Fruit fly (Drosophila melanogaster): ENCODE measurements around the gene AdamTS-B.
A peak's percentile ranks its signal among the peaks of the same experiment; 100 is the strongest.

AdamTS-B gene

dm6 chrX:5714786-5715185, 16.4 kb downstream of the AdamTS-B start:
- TF ChIP-seq Elba2 (GFP tag; optimal IDR thresholded peaks at IDR 0.05): no peak
- no peak for TF ChIP-seq CG43689 (GFP tag; IDR thresholded peaks at IDR 0.05)
- TF ChIP-seq Hr39 (optimal IDR thresholded peaks at IDR 0.05): no peak
- TF ChIP-seq nom (GFP tag; optimal IDR thresholded peaks at IDR 0.05): no peak

dm6 chrX:5715455-5716227, 17.3 kb downstream of the AdamTS-B start:
- TF ChIP-seq Atf6 (GFP tag; IDR thresholded peaks at IDR 0.05): 0 out of 2 replicates have a peak, but pooled peaks have one; percentile 7
- no peak for TF ChIP-seq CG8290 (GFP tag; optimal IDR thresholded peaks at IDR 0.05)
- TF ChIP-seq CG8290 (tag; optimal IDR thresholded peaks at IDR 0.05): peak in 1 of 2 experiments; percentile 23
- no peak for TF ChIP-seq CG12236 (GFP tag; optimal IDR thresholded peaks at IDR 0.05)
- no peak for TF ChIP-seq CG18764 (GFP tag; optimal IDR thresholded peaks at IDR 0.05)
- no peak for TF ChIP-seq unpg (GFP tag; optimal IDR thresholded peaks at IDR 0.05)
- no peak for TF ChIP-seq ken (GFP tag; IDR thresholded peaks at IDR 0.05)
- no peak for TF ChIP-seq cas (GFP tag; IDR thresholded peaks at IDR 0.05)
- TF ChIP-seq luna (GFP tag; optimal IDR thresholded peaks at IDR 0.05): no peak
- TF ChIP-seq gfzf (GFP tag; optimal IDR thresholded peaks at IDR 0.05): no peak
- no peak for TF ChIP-seq disco-r (GFP tag; optimal IDR thresholded peaks at IDR 0.05)
- no peak for TF ChIP-seq Blimp-1 (GFP tag; optimal IDR thresholded peaks at IDR 0.05)
- no peak for TF ChIP-seq CG12071 (GFP tag; optimal IDR thresholded peaks at IDR 0.05)
- TF ChIP-seq CG10366 (GFP tag; IDR thresholded peaks at IDR 0.05): no peak
- no peak for TF ChIP-seq Dref (GFP tag; IDR thresholded peaks at IDR 0.05)
- TF ChIP-seq jing (GFP tag; optimal IDR thresholded peaks at IDR 0.05): no peak
- no peak for TF ChIP-seq CG6765 (GFP tag; optimal IDR thresholded peaks at IDR 0.05)
- no peak for TF ChIP-seq Gug (GFP tag; IDR thresholded peaks at IDR 0.05)
- no peak for TF ChIP-seq CG2889 (GFP tag; IDR thresholded peaks at IDR 0.05)
- TF ChIP-seq Bdp1 (GFP tag; optimal IDR thresholded peaks at IDR 0.05): no peak
- no peak for TF ChIP-seq gro (GFP tag; optimal IDR thresholded peaks at IDR 0.05)
- peak; percentile 73 for TF ChIP-seq sens (GFP tag)
- TF ChIP-seq CG10267 (tag; optimal IDR thresholded peaks at IDR 0.05): no peak
- TF ChIP-seq grn (GFP tag; optimal IDR thresholded peaks at IDR 0.05): no peak
- peak; percentile 25 for TF ChIP-seq CG3065 (GFP tag; optimal IDR thresholded peaks at IDR 0.05)
- no peak for TF ChIP-seq MBD-R2 (GFP tag; IDR thresholded peaks at IDR 0.05)
- no peak for TF ChIP-seq Asciz (GFP tag; optimal IDR thresholded peaks at IDR 0.05)
- TF ChIP-seq dmrt11E (tag; optimal IDR thresholded peaks at IDR 0.05): no peak
- no peak for TF ChIP-seq Xbp1 (GFP tag; optimal IDR thresholded peaks at IDR 0.05)
- TF ChIP-seq schlank (tag; optimal IDR thresholded peaks at IDR 0.05): no peak
- no peak for TF ChIP-seq fu2 (GFP tag; optimal IDR thresholded peaks at IDR 0.05)
- TF ChIP-seq peb (GFP tag; IDR thresholded peaks at IDR 0.05): no peak
- no peak for TF ChIP-seq Hr3 (GFP tag; optimal IDR thresholded peaks at IDR 0.05)
- TF ChIP-seq nerfin-2 (GFP tag; IDR thresholded peaks at IDR 0.05; ENCODE audit: partially characterized antibody): no peak
- no peak for TF ChIP-seq ranshi (GFP tag; IDR thresholded peaks at IDR 0.05)
- TF ChIP-seq chn (GFP tag; optimal IDR thresholded peaks at IDR 0.05): no peak
- TF ChIP-seq CG17912 (GFP tag; optimal IDR thresholded peaks at IDR 0.05): no peak
- TF ChIP-seq nerfin-1 (tag; optimal IDR thresholded peaks at IDR 0.05): no peak
- TF ChIP-seq CG10431 (GFP tag; optimal IDR thresholded peaks at IDR 0.05): no peak
- TF ChIP-seq CG12744 (GFP tag; optimal IDR thresholded peaks at IDR 0.05): no peak
- no peak for TF ChIP-seq CG4854 (GFP tag; optimal IDR thresholded peaks at IDR 0.05)
- no peak for TF ChIP-seq Doc3 (GFP tag; IDR thresholded peaks at IDR 0.05; ENCODE audit: partially characterized antibody)
- no peak for TF ChIP-seq sob (GFP tag; IDR thresholded peaks at IDR 0.05)
- TF ChIP-seq CG1602 (GFP tag; optimal IDR thresholded peaks at IDR 0.05): no peak
- 0 out of 2 replicates have a peak, but pooled peaks have one; percentile 12 for TF ChIP-seq Ptx1 (GFP tag; IDR thresholded peaks at IDR 0.05)
- TF ChIP-seq fd64A (GFP tag; optimal IDR thresholded peaks at IDR 0.05): no peak
